Worm (Caenorhabditis elegans) whole organism, young adult: ENCODE data around the gene calu-1.

Experiments
- F22D6.2 ChIP-seq: sonication (generic microtip); optimal IDR thresholded peaks from 2 replicates; lab custom pipeline; 2016; ENCODE audit warnings: mild to moderate bottlenecking, missing genetic modification characterization, missing compliant biosample characterization
- F37B4.10 ChIP-seq: fragments of 200-800 bp; sonication (Bioruptor generic); IDR thresholded peaks from 2 replicates; pipeline ENCODE4 v1.3.6; 2022; ENCODE audit warnings: missing genetic modification characterization, missing compliant biosample characterization
- F52B5.7 ChIP-seq: sonication (generic microtip); optimal IDR thresholded peaks from 2 replicates; lab custom pipeline; 2016; ENCODE audit warnings: mild to moderate bottlenecking, missing genetic modification characterization, missing compliant biosample characterization
- K11D2.4 ChIP-seq: fragments of 200-800 bp; sonication (Bioruptor generic); IDR thresholded peaks from 2 replicates; pipeline ENCODE4 v1.3.6; 2022; ENCODE audit warnings: missing genetic modification reagents, missing genetic modification characterization, missing compliant biosample characterization
- K12H6.12 ChIP-seq: fragments of 200-800 bp; sonication (Bioruptor generic); optimal IDR thresholded peaks from 2 replicates; lab custom pipeline; 2018; ENCODE audit warnings: mild to moderate bottlenecking, missing genetic modification characterization, missing compliant biosample characterization
- Y53G8AR.9 ChIP-seq: fragments of 200-800 bp; sonication (Bioruptor generic); conservative IDR thresholded peaks from 2 replicates; pipeline ENCODE4 v1.3.6; 2022; ENCODE audit warnings: missing genetic modification reagents, missing genetic modification characterization, missing compliant biosample characterization
- ZK185.1 ChIP-seq: sonication (generic microtip); optimal IDR thresholded peaks from 2 replicates; lab custom pipeline; 2016; ENCODE audit warnings: mild to moderate bottlenecking, missing genetic modification characterization, missing compliant biosample characterization; ENCODE audit not compliant: poor library complexity, severe bottlenecking
- akir-1 ChIP-seq: fragments of 200-800 bp; sonication (Bioruptor generic); optimal IDR thresholded peaks from 2 replicates; lab custom pipeline; 2018; ENCODE audit warnings: mild to moderate bottlenecking, missing genetic modification characterization, moderate library complexity, missing compliant biosample characterization
- ama-1 ChIP-seq, 3 experiments: fragments of 150-350 bp in 1 of 3; sonication (generic microtip) in 2 of 3; optimal IDR thresholded peaks; 2 replicates each; lab custom pipeline; 2014 to 2018; ENCODE audit warnings: missing biosample characterization in 2 of 3, missing genetic modification characterization in 2 of 3, missing genetic modification reagents in 2 of 3
- atf-7 ChIP-seq: sonication (generic microtip); optimal IDR thresholded peaks from 2 replicates; lab custom pipeline; 2017; ENCODE audit warnings: mild to moderate bottlenecking, missing genetic modification characterization, missing compliant biosample characterization
- attf-3 ChIP-seq: fragments of 200-800 bp; sonication (Bioruptor generic); conservative IDR thresholded peaks from 2 replicates; pipeline ENCODE4 v1.3.6; 2022; ENCODE audit warnings: missing genetic modification reagents, missing genetic modification characterization, missing compliant biosample characterization
- attf-5 ChIP-seq: fragments of 200-800 bp; sonication (Bioruptor generic); optimal IDR thresholded peaks from 2 replicates; lab custom pipeline; 2018; ENCODE audit warnings: mild to moderate bottlenecking, missing genetic modification characterization, missing compliant biosample characterization
- bed-2 ChIP-seq: fragments of 200-800 bp; sonication (Bioruptor generic); IDR thresholded peaks from 2 replicates; pipeline ENCODE4 v1.3.6; 2022; ENCODE audit warnings: missing genetic modification reagents, missing genetic modification characterization, missing compliant biosample characterization
- ccch-3 ChIP-seq: fragments of 200-800 bp; sonication (Bioruptor generic); optimal IDR thresholded peaks from 2 replicates; lab custom pipeline; 2018; ENCODE audit warnings: mild to moderate bottlenecking, missing genetic modification characterization, missing compliant biosample characterization
- cebp-1 ChIP-seq, 2 experiments: fragments of 200-800 bp in 1 of 2; sonication (Bioruptor generic) in 1 of 2; sonication (generic microtip) in 1 of 2; IDR thresholded peaks in 1 of 2; optimal IDR thresholded peaks in 1 of 2; 2 replicates each; pipeline versions ENCODE4 v1.3.6 to Lab custom; 2017 to 2022; ENCODE audit warnings: missing compliant biosample characterization in 2 of 2, missing genetic modification characterization in 2 of 2, mild to moderate bottlenecking in 1 of 2, missing genetic modification reagents in 1 of 2, moderate library complexity in 1 of 2
- ceh-100 ChIP-seq: fragments of 200-800 bp; sonication (Bioruptor generic); IDR thresholded peaks from 2 replicates; pipeline ENCODE4 v1.3.6; 2022; ENCODE audit warnings: missing genetic modification reagents, missing genetic modification characterization, missing compliant biosample characterization
- ceh-27 ChIP-seq: fragments of 200-800 bp; sonication (Bioruptor generic); optimal IDR thresholded peaks from 2 replicates; lab custom pipeline; 2018; ENCODE audit warnings: mild to moderate bottlenecking, missing genetic modification characterization, moderate library complexity, missing compliant biosample characterization
- chd-7 ChIP-seq: sonication (generic microtip); optimal IDR thresholded peaks from 2 replicates; lab custom pipeline; 2016; ENCODE audit warnings: mild to moderate bottlenecking, missing genetic modification characterization, moderate library complexity, missing compliant biosample characterization
- die-1 ChIP-seq: sonication (generic microtip); optimal IDR thresholded peaks from 2 replicates; lab custom pipeline; 2016; ENCODE audit warnings: missing genotype, mild to moderate bottlenecking, missing genetic modification characterization, missing compliant biosample characterization
- dox-1 ChIP-seq: fragments of 200-800 bp; sonication (Bioruptor generic); IDR thresholded peaks from 2 replicates; pipeline ENCODE4 v1.3.6; 2022; ENCODE audit warnings: missing genetic modification reagents, missing genetic modification characterization, missing compliant biosample characterization
- egl-18 ChIP-seq: fragments of 200-800 bp; sonication (Bioruptor generic); IDR thresholded peaks from 2 replicates; pipeline ENCODE4 v1.3.6; 2022; ENCODE audit warnings: missing genetic modification reagents, missing genetic modification characterization, missing compliant biosample characterization
- egrh-3 ChIP-seq: fragments of 200-800 bp; sonication (Bioruptor generic); IDR thresholded peaks from 2 replicates; pipeline ENCODE4 v1.3.6; 2022; ENCODE audit warnings: missing genetic modification reagents, missing genetic modification characterization, missing compliant biosample characterization
- fkh-3 ChIP-seq: sonication (generic microtip); optimal IDR thresholded peaks from 2 replicates; lab custom pipeline; 2016; ENCODE audit warnings: mild to moderate bottlenecking, missing genetic modification characterization, missing compliant biosample characterization
- gei-17 ChIP-seq: fragments of 200-800 bp; sonication (Bioruptor generic); optimal IDR thresholded peaks from 2 replicates; lab custom pipeline; 2018; ENCODE audit warnings: mild to moderate bottlenecking, missing genetic modification characterization, missing compliant biosample characterization
- hmg-1.2 ChIP-seq: fragments of 200-800 bp; sonication (Bioruptor generic); IDR thresholded peaks from 2 replicates; pipeline ENCODE4 v1.3.6; 2022; ENCODE audit warnings: missing genetic modification reagents, missing genetic modification characterization, missing compliant biosample characterization
- hrde-1 ChIP-seq: sonication (generic microtip); optimal IDR thresholded peaks from 2 replicates; lab custom pipeline; 2016; ENCODE audit warnings: missing genetic modification characterization, mild to moderate bottlenecking, missing compliant biosample characterization, moderate library complexity, missing genotype, missing genetic modification reagents, borderline replicate concordance
- let-526 ChIP-seq: fragments of 200-800 bp; sonication (Bioruptor generic); IDR thresholded peaks from 2 replicates; pipeline ENCODE4 v1.3.6; 2022; ENCODE audit warnings: missing genetic modification reagents, missing genetic modification characterization, missing compliant biosample characterization
- lin-40 ChIP-seq: sonication (generic microtip); optimal IDR thresholded peaks from 2 replicates; lab custom pipeline; 2016; ENCODE audit warnings: missing genetic modification characterization, mild to moderate bottlenecking, missing compliant biosample characterization, missing genotype, missing genetic modification reagents
- lir-1 ChIP-seq: fragments of 200-800 bp; sonication (Bioruptor generic); conservative IDR thresholded peaks from 2 replicates; pipeline ENCODE4 v1.3.6; 2022; ENCODE audit warnings: missing genetic modification reagents, missing genetic modification characterization, missing compliant biosample characterization
- lsy-27 ChIP-seq: sonication (generic microtip); optimal IDR thresholded peaks from 2 replicates; lab custom pipeline; 2017; ENCODE audit warnings: missing genetic modification characterization, mild to moderate bottlenecking, missing compliant biosample characterization, antibody characterized with exemption, missing genotype, borderline replicate concordance; ENCODE audit not compliant: insufficient read depth
- mcd-1 ChIP-seq: fragments of 200-800 bp; sonication (Bioruptor generic); IDR thresholded peaks from 2 replicates; pipeline ENCODE4 v1.3.6; 2022; ENCODE audit warnings: missing genetic modification reagents, missing genetic modification characterization, missing compliant biosample characterization
- mxl-1 ChIP-seq: sonication (generic microtip); optimal IDR thresholded peaks from 2 replicates; lab custom pipeline; 2016; ENCODE audit warnings: missing genetic modification characterization, missing compliant biosample characterization
- nfyb-1 ChIP-seq: fragments of 200-800 bp; sonication (Bioruptor generic); IDR thresholded peaks from 2 replicates; pipeline ENCODE4 v1.3.6; 2022; ENCODE audit warnings: missing genetic modification reagents, missing genetic modification characterization, missing compliant biosample characterization
- nhr-120 ChIP-seq: fragments of 200-800 bp; sonication (Bioruptor generic); IDR thresholded peaks from 2 replicates; pipeline ENCODE4 v1.3.6; 2022; ENCODE audit warnings: missing genetic modification characterization, missing compliant biosample characterization
- pbrm-1 ChIP-seq: fragments of 200-800 bp; sonication (Bioruptor generic); IDR thresholded peaks from 2 replicates; pipeline ENCODE4 v1.3.6; 2022; ENCODE audit warnings: missing genetic modification reagents, missing genetic modification characterization, missing compliant biosample characterization
- repo-1 ChIP-seq: sonication (generic microtip); optimal IDR thresholded peaks from 2 replicates; lab custom pipeline; 2017; ENCODE audit warnings: mild to moderate bottlenecking, missing genetic modification characterization, missing compliant biosample characterization
- sea-2 ChIP-seq: fragments of 200-800 bp; sonication (Bioruptor generic); IDR thresholded peaks from 2 replicates; pipeline ENCODE4 v1.3.6; 2022; ENCODE audit warnings: missing genetic modification characterization, missing compliant biosample characterization
- somi-1 ChIP-seq: fragments of 200-800 bp; sonication (Bioruptor generic); optimal IDR thresholded peaks from 2 replicates; lab custom pipeline; 2018; ENCODE audit warnings: mild to moderate bottlenecking, missing genetic modification characterization, missing compliant biosample characterization
- tbp1 ChIP-seq: fragments of 200-800 bp; sonication (Bioruptor generic); optimal IDR thresholded peaks from 2 replicates; lab custom pipeline; 2018; ENCODE audit warnings: mild to moderate bottlenecking, missing genetic modification characterization, missing compliant biosample characterization
- zfh-2 ChIP-seq: fragments of 200-800 bp; sonication (Bioruptor generic); conservative IDR thresholded peaks from 2 replicates; pipeline ENCODE4 v1.3.6; 2022; ENCODE audit warnings: missing genetic modification reagents, missing genetic modification characterization, missing compliant biosample characterization
- ztf-28 ChIP-seq: fragments of 200-800 bp; sonication (Bioruptor generic); IDR thresholded peaks from 2 replicates; pipeline ENCODE4 v1.3.6; 2022; ENCODE audit warnings: missing genetic modification reagents, missing genetic modification characterization, missing compliant biosample characterization

Gene calu-1

DNA sequence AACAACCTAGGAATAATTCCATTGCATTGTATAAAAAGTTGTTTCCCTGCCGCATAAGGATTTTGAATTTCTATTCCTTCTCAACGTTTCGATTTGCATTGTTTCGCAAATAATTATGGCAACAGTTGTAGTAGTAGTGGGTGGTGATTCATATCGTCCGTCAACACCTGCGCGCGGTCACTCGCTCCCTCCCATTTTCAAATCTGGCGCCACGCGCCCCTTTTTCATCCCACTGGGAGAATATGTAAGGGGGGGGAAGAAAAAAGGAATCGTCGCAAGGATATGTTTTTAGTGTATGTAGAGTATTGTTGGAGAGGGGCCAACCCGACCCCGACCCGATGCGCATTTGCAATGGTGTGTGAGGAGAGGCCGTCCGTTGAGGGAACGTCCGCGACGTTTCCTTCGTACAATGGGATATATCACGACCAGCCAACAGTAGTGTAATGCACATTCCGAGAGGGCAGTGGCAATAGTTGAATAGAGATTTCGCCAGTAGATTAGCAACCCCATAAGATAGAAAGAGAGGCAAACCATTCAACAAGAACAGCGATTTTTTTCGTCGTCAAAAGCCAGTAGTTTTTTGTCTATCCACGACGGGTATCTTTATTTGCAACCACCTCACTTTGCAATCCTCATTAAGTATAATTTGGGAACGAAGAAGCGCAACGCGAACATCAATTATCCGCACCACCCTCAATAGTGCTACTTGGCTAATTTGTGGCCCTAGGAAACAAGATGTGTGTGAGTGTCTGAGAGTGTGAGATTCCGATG is 9.6 kb downstream of the calu-1 start:
- TF ChIP-seq ceh-100 (GFP tag; lab: Robert Waterston, UW) (no peak), pbrm-1 (GFP tag; lab: Robert Waterston, UW) (peak; percentile 31; the same call in 1 of the 2 replicates), akir-1 (GFP tag; lab: Kevin White, UChicago) (peak; percentile 27), attf-5 (GFP tag; lab: Kevin White, UChicago) (no peak), Y53G8AR.9 (GFP tag; lab: Robert Waterston, UW) (peak; percentile 28; the same call in 1 of the 2 replicates), fkh-3 (tag; lab: Kevin White, UChicago) (no peak), bed-2 (GFP tag; lab: Robert Waterston, UW) (peak; percentile 26; the same call in 1 of the 2 replicates), F37B4.10 (GFP tag; lab: Robert Waterston, UW) (0 out of 2 replicates have a peak, but pooled peaks have one; percentile 46), mcd-1 (GFP tag; lab: Robert Waterston, UW) (0 out of 2 replicates have a peak, but pooled peaks have one; percentile 16)
- TF ChIP-seq, all 124 proteins: peak for 6

DNA sequence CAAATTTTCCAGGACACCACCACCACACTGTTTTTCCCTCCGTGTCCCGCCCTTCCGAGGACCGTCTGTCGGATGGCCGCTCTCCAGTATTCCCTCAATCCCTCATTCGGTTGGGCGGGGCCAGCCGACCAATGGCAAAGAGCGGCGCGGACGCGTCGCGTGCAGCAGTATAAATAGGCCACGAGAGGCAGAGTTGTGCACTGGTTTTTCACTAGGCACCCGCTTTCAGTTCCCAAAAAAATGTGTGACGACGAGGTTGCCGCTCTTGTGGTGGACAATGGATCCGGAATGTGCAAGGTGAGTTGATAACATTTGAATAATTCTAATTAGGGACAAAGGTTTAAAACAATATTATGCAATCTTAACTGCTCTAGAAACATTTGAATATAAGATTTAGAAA is 10.3 kb downstream of the calu-1 start, which contains the start of gene act-4:
Gene act-4, plus strand, starts transcription at position 200 of the 400 bp plus-strand sequence.
- TF ChIP-seq die-1 (tag; lab: Kevin White, UChicago) (peak; percentile 5), mxl-1 (no peak), egrh-3 (GFP tag; lab: Robert Waterston, UW) (peak; percentile 43; the same call in 1 of the 2 replicates), let-526 (GFP tag; lab: Robert Waterston, UW) (no peak), F52B5.7 (tag; lab: Kevin White, UChicago) (peak; percentile 34), attf-3 (no peak), zfh-2 (peak; percentile 97), ccch-3 (GFP tag; lab: Kevin White, UChicago) (no peak), K12H6.12 (tag; lab: Kevin White, UChicago) (peak; percentile 48), dox-1 (GFP tag; lab: Robert Waterston, UW) (peak; percentile 23; the same call in 1 of the 2 replicates), repo-1 (no peak), somi-1 (GFP tag; lab: Kevin White, UChicago) (peak; percentile 41), hrde-1 (tag; lab: Kevin White, UChicago) (no peak), lir-1 (GFP tag; lab: Robert Waterston, UW) (no peak), ama-1 (optimal IDR thresholded peaks at IDR 0.05; lab: Kevin White, UChicago) (peak; percentile 84), ama-1 (GFP tag; optimal IDR thresholded peaks at IDR 0.05; lab: Kevin White, UChicago) (peak in 1 of 2 experiments; percentile 26), ZK185.1 (tag; lab: Kevin White, UChicago) (peak; percentile 1), atf-7 (tag; lab: Kevin White, UChicago) (peak; percentile 40), mcd-1 (GFP tag; lab: Robert Waterston, UW) (peak; percentile 48; the same call in 1 of the 2 replicates), ztf-28 (GFP tag; lab: Robert Waterston, UW) (no peak), chd-7 (tag; lab: Kevin White, UChicago) (peak; percentile 6), gei-17 (GFP tag; lab: Kevin White, UChicago) (peak; percentile 3), sea-2 (GFP tag; lab: Robert Waterston, UW) (0 out of 2 replicates have a peak, but pooled peaks have one; percentile 54), K11D2.4 (0 out of 2 replicates have a peak, but pooled peaks have one; percentile 43), F22D6.2 (tag; lab: Kevin White, UChicago) (no peak), akir-1 (GFP tag; lab: Kevin White, UChicago) (no peak), cebp-1 (GFP tag; IDR thresholded peaks at IDR 0.05; lab: Robert Waterston, UW) (no peak), cebp-1 (tag; optimal IDR thresholded peaks at IDR 0.05; lab: Kevin White, UChicago) (peak; percentile 58), nfyb-1 (GFP tag; lab: Robert Waterston, UW) (peak; percentile 97), hmg-1.2 (peak; percentile 27; the same call in 1 of the 2 replicates), pbrm-1 (GFP tag; lab: Robert Waterston, UW) (0 out of 2 replicates have a peak, but pooled peaks have one; percentile 28), egl-18 (GFP tag; lab: Robert Waterston, UW) (0 out of 2 replicates have a peak, but pooled peaks have one; percentile 45), ceh-27 (GFP tag; lab: Kevin White, UChicago) (peak; percentile 68), lsy-27 (tag; lab: Kevin White, UChicago) (no peak), nhr-120 (GFP tag; lab: Robert Waterston, UW) (no peak), lin-40 (peak; percentile 26), tbp1 (GFP tag; lab: Kevin White, UChicago) (peak; percentile 50)
